Fruit fly (Drosophila melanogaster) whole organism, wandering third instar larva: ENCODE measurements around the gene CG34148.

ENCODE experiments used
- Abd-B ChIP-seq: fragments of >200 bp; optimal IDR thresholded peaks from 2 replicates; lab custom pipeline; 2017; ENCODE audit warnings: missing biosample characterization, missing genetic modification characterization
- CG32264 ChIP-seq: fragments of 200-800 bp; sonication (Bioruptor generic); optimal IDR thresholded peaks from 2 replicates; lab custom pipeline; 2016; ENCODE audit warnings: missing biosample characterization, missing genetic modification characterization
- CG9705 ChIP-seq: fragments of 200-800 bp; sonication (Bioruptor generic); optimal IDR thresholded peaks from 2 replicates; lab custom pipeline; 2018; ENCODE audit warnings: missing biosample characterization, mild to moderate bottlenecking, missing genetic modification characterization
- CrebA ChIP-seq: fragments of 200-800 bp; sonication (Bioruptor generic); optimal IDR thresholded peaks from 2 replicates; lab custom pipeline; 2016; ENCODE audit warnings: missing biosample characterization, mild to moderate bottlenecking, missing genetic modification characterization, borderline replicate concordance
- Dfd ChIP-seq: fragments of >200 bp; optimal IDR thresholded peaks from 2 replicates; lab custom pipeline; 2017; ENCODE audit warnings: missing biosample characterization, missing genetic modification characterization
- Dif ChIP-seq: fragments of 200-275, 200-300 bp; sonication (Bioruptor generic); optimal IDR thresholded peaks from 2 replicates; lab custom pipeline; 2018; ENCODE audit warnings: missing biosample characterization, missing genetic modification characterization; ENCODE audit not compliant: partially characterized antibody
- GATAd ChIP-seq: sonication (Bioruptor generic); optimal IDR thresholded peaks from 2 replicates; lab custom pipeline; 2016; ENCODE audit warnings: missing biosample characterization, missing genetic modification characterization
- HLH106 ChIP-seq: fragments of 200-800 bp; optimal IDR thresholded peaks from 3 replicates; lab custom pipeline; 2019; ENCODE audit warnings: missing biosample characterization, mild to moderate bottlenecking, missing genetic modification characterization, moderate library complexity
- Hnf4 ChIP-seq: fragments of 200-800 bp; sonication (Bioruptor generic); optimal IDR thresholded peaks from 2 replicates; lab custom pipeline; 2016; ENCODE audit warnings: missing biosample characterization, mild to moderate bottlenecking, missing genetic modification characterization
- Hr78 ChIP-seq: fragments of >200 bp; optimal IDR thresholded peaks from 2 replicates; lab custom pipeline; 2017; ENCODE audit warnings: missing biosample characterization, missing genetic modification characterization
- Hr83 ChIP-seq: fragments of 200-300 bp; sonication (Bioruptor generic); optimal IDR thresholded peaks from 2 replicates; lab custom pipeline; 2016; ENCODE audit warnings: missing biosample characterization, mild to moderate bottlenecking, missing genetic modification characterization, moderate library complexity; ENCODE audit not compliant: poor library complexity, severe bottlenecking
- Jra ChIP-seq: sonication (Bioruptor generic); optimal IDR thresholded peaks from 2 replicates; lab custom pipeline; 2016; ENCODE audit warnings: missing biosample characterization, missing genetic modification characterization
- Mio ChIP-seq: sonication (Bioruptor generic); optimal IDR thresholded peaks from 2 replicates; lab custom pipeline; 2016; ENCODE audit warnings: missing biosample characterization, missing genetic modification characterization
- Myc ChIP-seq: fragments of >200 bp; optimal IDR thresholded peaks from 2 replicates; lab custom pipeline; 2017
- N ChIP-seq: fragments of >200 bp; optimal IDR thresholded peaks from 2 replicates; lab custom pipeline; 2018; ENCODE audit warnings: missing biosample characterization, missing external identifiers, missing genetic modification characterization
- OdsH ChIP-seq: fragments of 200-800 bp; sonication (Bioruptor generic); optimal IDR thresholded peaks from 2 replicates; lab custom pipeline; 2016; ENCODE audit warnings: missing biosample characterization, mild to moderate bottlenecking, missing genetic modification characterization
- Rel ChIP-seq, 2 experiments: fragments of 200-800 bp; sonication (Bioruptor generic) in 1 of 2; optimal IDR thresholded peaks; 2 replicates in 1 of 2; 3 replicates in 1 of 2; lab custom pipeline; 2016 to 2019; ENCODE audit warnings: mild to moderate bottlenecking in 2 of 2, missing biosample characterization in 2 of 2, missing genetic modification characterization in 2 of 2, moderate library complexity in 1 of 2
- Sp1 ChIP-seq: fragments of 200-800 bp; sonication (Bioruptor generic); optimal IDR thresholded peaks from 3 replicates; lab custom pipeline; 2019; ENCODE audit warnings: missing biosample characterization, mild to moderate bottlenecking, missing genetic modification characterization, moderate library complexity
- Vsx2 ChIP-seq: fragments of 200-300, 225-300 bp; sonication (Bioruptor generic); optimal IDR thresholded peaks from 2 replicates; lab custom pipeline; 2018; ENCODE audit warnings: missing biosample characterization, missing genetic modification characterization; ENCODE audit not compliant: partially characterized antibody
- br ChIP-seq: fragments of 200-800 bp; sonication (Bioruptor generic); optimal IDR thresholded peaks from 2 replicates; lab custom pipeline; 2016; ENCODE audit warnings: missing biosample characterization, missing genetic modification characterization
- brk ChIP-seq: fragments of 200-800 bp; sonication (Bioruptor generic); optimal IDR thresholded peaks from 2 replicates; lab custom pipeline; 2016; ENCODE audit warnings: missing biosample characterization, mild to moderate bottlenecking, missing genetic modification characterization
- dl ChIP-seq, 2 experiments: fragments of 175-275, 200-275 bp in 1 of 2; fragments of 200-275 bp in 1 of 2; sonication (Bioruptor generic); optimal IDR thresholded peaks; lab custom pipeline; 2018; ENCODE audit warnings: mild to moderate bottlenecking in 2 of 2, missing biosample characterization in 2 of 2, missing genetic modification characterization in 2 of 2, moderate library complexity in 2 of 2; ENCODE audit not compliant: partially characterized antibody in 2 of 2, insufficient read depth in 1 of 2
- dmrt93B ChIP-seq: fragments of 200-800 bp; sonication (Bioruptor generic); optimal IDR thresholded peaks from 2 replicates; lab custom pipeline; 2018; ENCODE audit warnings: missing biosample characterization, mild to moderate bottlenecking, missing genetic modification characterization
- dsf ChIP-seq: sonication (Bioruptor generic); optimal IDR thresholded peaks from 2 replicates; lab custom pipeline; 2016; ENCODE audit warnings: missing biosample characterization, missing genetic modification characterization, borderline replicate concordance
- ey ChIP-seq: fragments of 200-800 bp; sonication (Bioruptor generic); optimal IDR thresholded peaks from 2 replicates; lab custom pipeline; 2016; ENCODE audit warnings: missing biosample characterization, missing genetic modification characterization
- foxo ChIP-seq, 2 experiments: fragments of 200-800 bp; sonication (Bioruptor generic); optimal IDR thresholded peaks; 2 replicates in 1 of 2; 3 replicates in 1 of 2; lab custom pipeline; 2016 to 2017; ENCODE audit warnings: missing biosample characterization in 2 of 2, missing genetic modification characterization in 2 of 2
- fru ChIP-seq: fragments of 200-800 bp; sonication (Bioruptor generic); optimal IDR thresholded peaks from 3 replicates; lab custom pipeline; 2016; ENCODE audit warnings: missing biosample characterization, mild to moderate bottlenecking, missing genetic modification characterization
- h ChIP-seq: fragments of 200-800 bp; sonication (Bioruptor generic); optimal IDR thresholded peaks from 3 replicates; lab custom pipeline; 2016; ENCODE audit warnings: missing biosample characterization, mild to moderate bottlenecking, missing genetic modification characterization
- jim ChIP-seq: fragments of 175-275, 200-325 bp; sonication (Bioruptor generic); optimal IDR thresholded peaks from 2 replicates; lab custom pipeline; 2016; ENCODE audit warnings: missing biosample characterization, mild to moderate bottlenecking, missing genetic modification characterization
- lola ChIP-seq: fragments of >200 bp; optimal IDR thresholded peaks from 2 replicates; lab custom pipeline; 2017; ENCODE audit warnings: missing biosample characterization, missing genetic modification characterization
- pan ChIP-seq: fragments of >200 bp; optimal IDR thresholded peaks from 2 replicates; lab custom pipeline; 2017
- psq ChIP-seq: fragments of 200-800 bp; sonication (Bioruptor generic); optimal IDR thresholded peaks from 3 replicates; lab custom pipeline; 2017; ENCODE audit warnings: missing biosample characterization, mild to moderate bottlenecking, missing genetic modification characterization, moderate library complexity
- rgr ChIP-seq: fragments of 200-800 bp; sonication (Bioruptor generic); optimal IDR thresholded peaks from 3 replicates; lab custom pipeline; 2016; ENCODE audit warnings: missing biosample characterization, mild to moderate bottlenecking, missing genetic modification characterization
- sage ChIP-seq: fragments of 200-800 bp; sonication (Bioruptor generic); optimal IDR thresholded peaks from 2 replicates; lab custom pipeline; 2016; ENCODE audit warnings: missing biosample characterization, mild to moderate bottlenecking, missing genetic modification characterization
- sv ChIP-seq: fragments of 200-800 bp; sonication (Bioruptor generic); optimal IDR thresholded peaks from 3 replicates; lab custom pipeline; 2016; ENCODE audit warnings: missing biosample characterization, missing genetic modification characterization
- tai ChIP-seq: sonication (Bioruptor generic); optimal IDR thresholded peaks from 2 replicates; lab custom pipeline; 2016; ENCODE audit warnings: missing biosample characterization, missing genetic modification characterization
- usp ChIP-seq: fragments of >200 bp; optimal IDR thresholded peaks from 2 replicates; lab custom pipeline; 2017; ENCODE audit warnings: missing biosample characterization, missing genetic modification characterization
- woc ChIP-seq: sonication (Bioruptor generic); optimal IDR thresholded peaks from 2 replicates; lab custom pipeline; 2016; ENCODE audit warnings: missing biosample characterization, mild to moderate bottlenecking, missing genetic modification characterization

The CG34148 gene

dm6 chr3R:21840432-21840831 lies 38.1 kb downstream of the CG34148 start:
- TF ChIP-seq br (GFP tag; lab: Kevin White, UChicago) (no peak), Hnf4 (GFP tag; lab: Kevin White, UChicago) (no peak), Dfd (GFP tag; lab: Kevin White, UChicago) (no peak), HLH106 (tag; lab: Kevin White, UChicago) (no peak), Hr83 (no peak), tai (no peak), Jra (no peak), foxo (GFP tag; optimal IDR thresholded peaks at IDR 0.05; lab: Kevin White, UChicago) (no peak), ey (GFP tag; lab: Kevin White, UChicago) (no peak), h (no peak), Vsx2 (GFP tag; lab: Kevin White, UChicago) (no peak), psq (GFP tag; lab: Kevin White, UChicago) (no peak), dl (GFP tag; optimal IDR thresholded peaks at IDR 0.05; lab: Kevin White, UChicago; ENCODE audit: insufficient read depth in 1 of 2, partially characterized antibody in 2 of 2) (no peak), pan (lab: Kevin White, UChicago) (no peak), Sp1 (GFP tag; lab: Kevin White, UChicago) (no peak), sv (no peak)

dm6 chr3R:21839636-21840035 lies 38.9 kb downstream of the CG34148 start:
- TF ChIP-seq foxo (GFP tag; optimal IDR thresholded peaks at IDR 0.05; lab: Kevin White, UChicago) (peak in 1 of 2 experiments; percentile 42), dsf (GFP tag; lab: Kevin White, UChicago) (no peak), rgr (GFP tag; lab: Kevin White, UChicago) (peak; percentile 32), dmrt93B (GFP tag; lab: Kevin White, UChicago) (no peak), psq (GFP tag; lab: Kevin White, UChicago) (peak; percentile 4), Sp1 (GFP tag; lab: Kevin White, UChicago) (peak; percentile 70), Hnf4 (GFP tag; lab: Kevin White, UChicago) (peak; percentile 27), jim (no peak), HLH106 (tag; lab: Kevin White, UChicago) (peak; percentile 64), OdsH (peak; percentile 19)

DNA sequence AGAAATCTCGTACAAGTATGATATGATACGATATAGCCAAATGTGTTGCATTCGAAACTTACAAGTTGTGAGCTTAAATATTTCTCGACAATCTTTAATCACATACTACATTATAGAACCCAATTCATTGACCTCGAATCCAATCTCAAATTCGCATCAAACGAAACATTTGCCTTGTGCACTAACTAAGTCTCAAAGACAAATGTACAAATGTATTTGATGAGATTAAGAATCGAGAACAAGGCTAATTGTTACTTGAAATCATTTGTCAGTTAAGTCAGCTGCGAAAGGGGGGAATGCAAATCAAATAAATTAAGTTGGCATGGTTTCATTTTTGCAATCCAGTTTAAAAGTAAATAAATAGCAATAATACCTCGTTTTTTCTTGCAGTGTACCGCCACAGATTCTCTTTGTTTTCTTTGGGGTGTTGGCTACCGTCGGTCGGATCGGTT lies 40.0 kb downstream of the CG34148 start:
- TF ChIP-seq fru (peak; percentile 90), woc (GFP tag; lab: Kevin White, UChicago) (peak; percentile 84), Dif (GFP tag; lab: Kevin White, UChicago) (no peak), CG32264 (peak; percentile 29), dl (GFP tag; optimal IDR thresholded peaks at IDR 0.05; lab: Kevin White, UChicago; ENCODE audit: insufficient read depth in 1 of 2, partially characterized antibody in 2 of 2) (no peak), OdsH (peak; percentile 80), dsf (GFP tag; lab: Kevin White, UChicago) (peak; percentile 20), rgr (GFP tag; lab: Kevin White, UChicago) (peak; percentile 83), dmrt93B (GFP tag; lab: Kevin White, UChicago) (peak; percentile 66), sage (GFP tag; lab: Kevin White, UChicago) (peak; percentile 23), lola (no peak), brk (no peak), Hr78 (no peak), sv (no peak), Dfd (GFP tag; lab: Kevin White, UChicago) (no peak), Hr83 (no peak), Mio (GFP tag; lab: Kevin White, UChicago) (no peak), Sp1 (GFP tag; lab: Kevin White, UChicago) (peak; percentile 89), Vsx2 (GFP tag; lab: Kevin White, UChicago) (no peak), psq (GFP tag; lab: Kevin White, UChicago) (peak; percentile 73), jim (no peak), br (GFP tag; lab: Kevin White, UChicago) (peak; percentile 82), N (GFP tag; lab: Kevin White, UChicago) (no peak), GATAd (no peak), CrebA (GFP tag; lab: Kevin White, UChicago) (no peak), Jra (peak; percentile 73), ey (GFP tag; lab: Kevin White, UChicago) (peak; percentile 88), usp (GFP tag; lab: Kevin White, UChicago) (no peak), Myc (lab: Kevin White, UChicago) (no peak), tai (peak; percentile 78), h (peak; percentile 85), Hnf4 (GFP tag; lab: Kevin White, UChicago) (peak; percentile 71), Abd-B (no peak), Rel (GFP tag; optimal IDR thresholded peaks at IDR 0.05; lab: Kevin White, UChicago) (peak; percentile 26), Rel (tag; optimal IDR thresholded peaks at IDR 0.05; lab: Kevin White, UChicago) (no peak), pan (lab: Kevin White, UChicago) (no peak), HLH106 (tag; lab: Kevin White, UChicago) (peak; percentile 79), CG9705 (peak; percentile 58), foxo (GFP tag; optimal IDR thresholded peaks at IDR 0.05; lab: Kevin White, UChicago) (peak; percentile 48 to 88)
